Worm (Caenorhabditis elegans) whole organism, late embryonic: ENCODE measurements around the gene F41G3.18.

ENCODE experiments used
- K02D7.2 ChIP-seq: sonication (generic microtip); optimal IDR thresholded peaks from 2 replicates; lab custom pipeline; 2017; ENCODE audit warnings: mild to moderate bottlenecking, missing genetic modification characterization, missing compliant biosample characterization
- Y22D7AL.16 ChIP-seq: sonication (generic microtip); optimal IDR thresholded peaks from 2 replicates; lab custom pipeline; 2016; ENCODE audit warnings: missing genetic modification characterization, missing compliant biosample characterization
- ceh-19 ChIP-seq: fragments of 200-800 bp; sonication (Bioruptor generic); optimal IDR thresholded peaks from 2 replicates; lab custom pipeline; 2018; ENCODE audit warnings: mild to moderate bottlenecking, missing genetic modification characterization, missing compliant biosample characterization
- ceh-22 ChIP-seq: sonication (generic microtip); optimal IDR thresholded peaks from 2 replicates; lab custom pipeline; 2017; ENCODE audit warnings: missing biosample characterization, missing genetic modification characterization
- ceh-45 ChIP-seq: fragments of 200-800 bp; sonication (Bioruptor generic); IDR thresholded peaks from 2 replicates; pipeline ENCODE4 v1.3.6; 2022; ENCODE audit warnings: missing genetic modification reagents, missing genetic modification characterization, missing compliant biosample characterization
- dmd-4 ChIP-seq: sonication (generic microtip); optimal IDR thresholded peaks from 2 replicates; lab custom pipeline; 2016; ENCODE audit warnings: borderline replicate concordance, missing genetic modification characterization, missing compliant biosample characterization
- dve-1 ChIP-seq: sonication (generic microtip); optimal IDR thresholded peaks from 2 replicates; lab custom pipeline; 2017; ENCODE audit warnings: antibody characterized with exemption, mild to moderate bottlenecking, missing genetic modification characterization, missing compliant biosample characterization
- hlh-13 ChIP-seq: fragments of 200-800 bp; sonication (Bioruptor generic); optimal IDR thresholded peaks from 2 replicates; lab custom pipeline; 2018; ENCODE audit warnings: mild to moderate bottlenecking, missing genetic modification characterization, missing compliant biosample characterization
- hlh-8 ChIP-seq: sonication (generic microtip); optimal IDR thresholded peaks from 2 replicates; lab custom pipeline; 2016; ENCODE audit warnings: missing genotype, missing genetic modification characterization, missing compliant biosample characterization
- lim-6 ChIP-seq: sonication (generic microtip); optimal IDR thresholded peaks from 2 replicates; lab custom pipeline; 2016; ENCODE audit warnings: missing genetic modification characterization, missing compliant biosample characterization
- npax-4 ChIP-seq: sonication (generic microtip); optimal IDR thresholded peaks from 2 replicates; lab custom pipeline; 2016; ENCODE audit warnings: missing genetic modification characterization, missing compliant biosample characterization
- pax-1 ChIP-seq: fragments of 150-350 bp; optimal IDR thresholded peaks from 2 replicates; lab custom pipeline; 2014; ENCODE audit warnings: missing biosample characterization, missing genetic modification characterization
- pros-1 ChIP-seq: fragments of 150-350 bp; optimal IDR thresholded peaks from 2 replicates; lab custom pipeline; 2014; ENCODE audit warnings: missing biosample characterization, missing genetic modification reagents, missing genetic modification characterization
- ref-2 ChIP-seq: sonication (generic microtip); optimal IDR thresholded peaks from 2 replicates; lab custom pipeline; 2016; ENCODE audit warnings: missing genetic modification characterization, missing compliant biosample characterization
- sdc-2 ChIP-seq: sonication (generic microtip); optimal IDR thresholded peaks from 2 replicates; lab custom pipeline; 2016; ENCODE audit warnings: missing genotype, missing genetic modification characterization, missing compliant biosample characterization
- sox-4 ChIP-seq: sonication (generic microtip); optimal IDR thresholded peaks from 2 replicates; lab custom pipeline; 2017; ENCODE audit warnings: mild to moderate bottlenecking, missing genetic modification characterization, inconsistent platforms, missing compliant biosample characterization
- tbx-7 ChIP-seq: sonication (generic microtip); optimal IDR thresholded peaks from 2 replicates; lab custom pipeline; 2016; ENCODE audit warnings: missing genotype, missing genetic modification characterization, missing compliant biosample characterization
- zip-5 ChIP-seq: sonication (generic microtip); optimal IDR thresholded peaks from 2 replicates; lab custom pipeline; 2016; ENCODE audit warnings: missing genetic modification characterization, missing compliant biosample characterization

The F41G3.18 gene

DNA sequence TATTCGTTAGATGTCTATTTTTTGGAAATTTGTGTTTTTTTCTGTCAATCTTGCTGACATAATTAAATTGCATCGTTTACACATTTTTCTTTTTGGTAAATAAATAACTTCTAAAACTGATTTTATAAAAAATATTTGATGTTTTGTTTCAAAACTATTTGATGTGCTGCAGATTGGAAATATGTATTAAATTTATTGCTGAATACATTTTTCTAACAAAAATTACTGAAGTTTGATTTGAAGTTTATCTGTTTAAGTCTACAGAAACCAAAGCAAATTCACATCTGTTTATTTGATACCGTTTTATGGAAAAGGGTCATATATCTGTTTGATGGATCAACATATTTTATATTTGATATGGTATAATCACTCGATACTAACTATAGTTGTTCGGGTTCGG, 48.2 kb downstream of the F41G3.18 start:
- TF ChIP-seq pax-1 (tag; lab: Kevin White, UChicago) (no peak), pros-1 (no peak), hlh-13 (GFP tag; lab: Kevin White, UChicago) (no peak), ref-2 (tag; lab: Kevin White, UChicago) (no peak), ceh-19 (GFP tag; lab: Kevin White, UChicago) (no peak), dve-1 (tag; lab: Kevin White, UChicago) (no peak), ceh-45 (no peak), zip-5 (tag; lab: Kevin White, UChicago) (no peak), ceh-22 (no peak), sdc-2 (tag; lab: Kevin White, UChicago) (no peak), Y22D7AL.16 (tag; lab: Kevin White, UChicago) (no peak), K02D7.2 (tag; lab: Kevin White, UChicago) (no peak), hlh-8 (tag; lab: Kevin White, UChicago) (no peak), npax-4 (tag; lab: Kevin White, UChicago) (no peak), sox-4 (tag; lab: Kevin White, UChicago) (no peak), tbx-7 (tag; lab: Kevin White, UChicago) (no peak), dmd-4 (tag; lab: Kevin White, UChicago) (no peak), lim-6 (tag; lab: Kevin White, UChicago) (no peak)
